Worm (Caenorhabditis elegans): ENCODE results near the gene D2007.1.

ce11 chrIII:8136517-8137099 is 18.7 kb upstream of the D2007.1 start:
- TF ChIP-seq pha-4 (tag; optimal IDR thresholded peaks at IDR 0.05) (no peak), lim-6 (tag; optimal IDR thresholded peaks at IDR 0.05) (no peak), nfya-1 (tag; optimal IDR thresholded peaks at IDR 0.05) (peak; percentile 7), ceh-9 (tag; optimal IDR thresholded peaks at IDR 0.05) (no peak)

All from whole organism, late embryonic.